Worm (Caenorhabditis elegans) whole organism, midembryonic: ENCODE measurements around the gene srt-65.

ENCODE experiments used
- T22C8.4 ChIP-seq: fragments of 200-800 bp; sonication (Bioruptor generic); IDR thresholded peaks from 2 replicates; pipeline ENCODE4 v1.3.6; 2022; ENCODE audit warnings: missing genetic modification characterization, missing compliant biosample characterization
- cog-1 ChIP-seq: sonication (generic microtip); optimal IDR thresholded peaks from 2 replicates; lab custom pipeline; 2016; ENCODE audit warnings: missing genetic modification characterization, missing compliant biosample characterization
- flt-1 ChIP-seq: fragments of 200-800 bp; sonication (Bioruptor generic); IDR thresholded peaks from 2 replicates; pipeline ENCODE4 v1.3.6; 2022; ENCODE audit warnings: missing genetic modification characterization, missing compliant biosample characterization
- klf-2 ChIP-seq: fragments of 200-800 bp; sonication (Bioruptor generic); conservative IDR thresholded peaks from 2 replicates; pipeline ENCODE4 v1.3.6; 2022; ENCODE audit warnings: missing genetic modification reagents, missing genetic modification characterization, missing compliant biosample characterization
- med-1 ChIP-seq: sonication (generic microtip); optimal IDR thresholded peaks from 2 replicates; lab custom pipeline; 2017; ENCODE audit warnings: missing genetic modification characterization, mild to moderate bottlenecking, missing compliant biosample characterization, antibody characterized with exemption, missing genetic modification reagents; ENCODE audit not compliant: insufficient read depth
- ref-1 ChIP-seq: fragments of 200-800 bp; sonication (Bioruptor generic); conservative IDR thresholded peaks from 2 replicates; pipeline ENCODE4 v1.3.6; 2022; ENCODE audit warnings: missing genetic modification reagents, missing genetic modification characterization, missing compliant biosample characterization
- tab-1 ChIP-seq: fragments of 200-800 bp; sonication (Bioruptor generic); IDR thresholded peaks from 2 replicates; pipeline ENCODE4 v1.3.6; 2022; ENCODE audit warnings: missing genetic modification characterization, missing compliant biosample characterization
- ztf-23 ChIP-seq: fragments of 200-800 bp; sonication (Bioruptor generic); IDR thresholded peaks from 2 replicates; pipeline ENCODE4 v1.3.6; 2022; ENCODE audit warnings: missing genetic modification reagents, missing genetic modification characterization, missing compliant biosample characterization
- ztf-29 ChIP-seq: fragments of 200-800 bp; sonication (Bioruptor generic); IDR thresholded peaks from 2 replicates; pipeline ENCODE4 v1.3.6; 2022; ENCODE audit warnings: missing genetic modification reagents, missing genetic modification characterization, missing compliant biosample characterization

The srt-65 gene

ce11 chrV:5172833-5173232, at the start of gene srt-65:
Gene srt-65, minus strand, starts transcription at chrV:5172933.
- no peak for TF ChIP-seq cog-1 (tag; lab: Kevin White, UChicago)
- no peak for TF ChIP-seq flt-1 (GFP tag; lab: Robert Waterston, UW)
- TF ChIP-seq ref-1: no peak
- TF ChIP-seq med-1 (GFP tag; lab: Kevin White, UChicago): no peak
- TF ChIP-seq klf-2 (GFP tag; lab: Robert Waterston, UW): no peak
- TF ChIP-seq T22C8.4 (GFP tag; lab: Robert Waterston, UW): no peak
- no peak for TF ChIP-seq tab-1 (GFP tag; lab: Robert Waterston, UW)
- TF ChIP-seq ztf-23: no peak
- no peak for TF ChIP-seq ztf-29 (GFP tag; lab: Robert Waterston, UW)

- TF ChIP-seq med-1 (GFP tag; lab: Kevin White, UChicago): no peak
Observed at ce11 chrV:5213674-5214073, 40.9 kb upstream of the srt-65 start.

- TF ChIP-seq cog-1 (tag; lab: Kevin White, UChicago): no peak
- TF ChIP-seq med-1 (GFP tag; lab: Kevin White, UChicago): no peak
- TF ChIP-seq flt-1 (GFP tag; lab: Robert Waterston, UW): no peak
- no peak for TF ChIP-seq klf-2 (GFP tag; lab: Robert Waterston, UW)
- TF ChIP-seq ztf-23: no peak
- no peak for TF ChIP-seq T22C8.4 (GFP tag; lab: Robert Waterston, UW)
- no peak for TF ChIP-seq ref-1
- no peak for TF ChIP-seq tab-1 (GFP tag; lab: Robert Waterston, UW)
- TF ChIP-seq ztf-29 (GFP tag; lab: Robert Waterston, UW): no peak
Observed at ce11 chrV:5204127-5204526, 31.4 kb upstream of the srt-65 start, which contains the start of gene ttc-37. Gene ttc-37, plus strand, starts transcription at chrV:5204475.

- TF ChIP-seq cog-1 (tag; lab: Kevin White, UChicago) (no peak), tab-1 (GFP tag; lab: Robert Waterston, UW) (no peak), klf-2 (GFP tag; lab: Robert Waterston, UW) (no peak), T22C8.4 (GFP tag; lab: Robert Waterston, UW) (no peak), ztf-29 (GFP tag; lab: Robert Waterston, UW) (no peak), ztf-23 (no peak), ref-1 (no peak), med-1 (GFP tag; lab: Kevin White, UChicago) (no peak), flt-1 (GFP tag; lab: Robert Waterston, UW) (no peak)
Observed at ce11 chrV:5203643-5204042, 30.9 kb upstream of the srt-65 start.

- TF ChIP-seq ref-1 (no peak), flt-1 (GFP tag; lab: Robert Waterston, UW) (no peak), cog-1 (tag; lab: Kevin White, UChicago) (no peak), klf-2 (GFP tag; lab: Robert Waterston, UW) (no peak), ztf-23 (no peak), ztf-29 (GFP tag; lab: Robert Waterston, UW) (no peak), T22C8.4 (GFP tag; lab: Robert Waterston, UW) (no peak), tab-1 (GFP tag; lab: Robert Waterston, UW) (no peak), med-1 (GFP tag; lab: Kevin White, UChicago) (no peak)
Observed at ce11 chrV:5201706-5202105, 29.0 kb upstream of the srt-65 start.

ce11 chrV:5200188-5200587, 27.5 kb upstream of the srt-65 start:
- no peak for TF ChIP-seq cog-1 (tag; lab: Kevin White, UChicago)
- TF ChIP-seq T22C8.4 (GFP tag; lab: Robert Waterston, UW): no peak
- TF ChIP-seq tab-1 (GFP tag; lab: Robert Waterston, UW): no peak
- no peak for TF ChIP-seq ref-1
- TF ChIP-seq med-1 (GFP tag; lab: Kevin White, UChicago): no peak
- no peak for TF ChIP-seq klf-2 (GFP tag; lab: Robert Waterston, UW)
- no peak for TF ChIP-seq ztf-23
- no peak for TF ChIP-seq ztf-29 (GFP tag; lab: Robert Waterston, UW)

- TF ChIP-seq klf-2 (GFP tag; lab: Robert Waterston, UW): no peak
- TF ChIP-seq ref-1: no peak
- no peak for TF ChIP-seq flt-1 (GFP tag; lab: Robert Waterston, UW)
- no peak for TF ChIP-seq ztf-23
Observed at ce11 chrV:5198240-5198639, 25.5 kb upstream of the srt-65 start, which contains the start of gene Y47A7.2. Gene Y47A7.2, minus strand, starts transcription at chrV:5198340.

ce11 chrV:5194508-5194907, 21.8 kb upstream of the srt-65 start, which contains the start of gene abu-8:
Gene abu-8, minus strand, starts transcription at chrV:5194608.
- no peak for TF ChIP-seq ref-1
- TF ChIP-seq cog-1 (tag; lab: Kevin White, UChicago): no peak
- no peak for TF ChIP-seq ztf-23
- TF ChIP-seq ztf-29 (GFP tag; lab: Robert Waterston, UW): no peak
- no peak for TF ChIP-seq med-1 (GFP tag; lab: Kevin White, UChicago)
- 0 out of 2 replicates have a peak, but pooled peaks have one; percentile 18 for TF ChIP-seq klf-2 (GFP tag; lab: Robert Waterston, UW)
- no peak for TF ChIP-seq flt-1 (GFP tag; lab: Robert Waterston, UW)
- no peak for TF ChIP-seq T22C8.4 (GFP tag; lab: Robert Waterston, UW)

ce11 chrV:5192501-5192900, 19.8 kb upstream of the srt-65 start, which contains the start of gene C03A7.13:
Gene C03A7.13, minus strand, starts transcription at chrV:5192543.
- no peak for TF ChIP-seq ref-1
- no peak for TF ChIP-seq ztf-23
- no peak for TF ChIP-seq tab-1 (GFP tag; lab: Robert Waterston, UW)
- TF ChIP-seq ztf-29 (GFP tag; lab: Robert Waterston, UW): no peak
- no peak for TF ChIP-seq klf-2 (GFP tag; lab: Robert Waterston, UW)
- TF ChIP-seq med-1 (GFP tag; lab: Kevin White, UChicago): no peak
- TF ChIP-seq T22C8.4 (GFP tag; lab: Robert Waterston, UW): no peak
- no peak for TF ChIP-seq flt-1 (GFP tag; lab: Robert Waterston, UW)
- no peak for TF ChIP-seq cog-1 (tag; lab: Kevin White, UChicago)

- TF ChIP-seq ref-1 (no peak), klf-2 (GFP tag; lab: Robert Waterston, UW) (no peak), flt-1 (GFP tag; lab: Robert Waterston, UW) (no peak), ztf-23 (no peak), T22C8.4 (GFP tag; lab: Robert Waterston, UW) (no peak), ztf-29 (GFP tag; lab: Robert Waterston, UW) (no peak), med-1 (GFP tag; lab: Kevin White, UChicago) (no peak), tab-1 (GFP tag; lab: Robert Waterston, UW) (no peak), cog-1 (tag; lab: Kevin White, UChicago) (no peak)
Observed at ce11 chrV:5181612-5182011, 8.9 kb upstream of the srt-65 start, which contains the start of gene C03A7.2. Gene C03A7.2, plus strand, starts transcription at chrV:5181912.
